Worm (Caenorhabditis elegans) whole organism, L2 larva: ENCODE measurements around the gene F19H8.2.

ENCODE experiments used
- ZK546.5 ChIP-seq: sonication (generic microtip); optimal IDR thresholded peaks from 2 replicates; lab custom pipeline; 2017; ENCODE audit warnings: missing biosample characterization, missing genetic modification characterization
- ceh-16 ChIP-seq: fragments of 150-350 bp; optimal IDR thresholded peaks from 2 replicates; lab custom pipeline; 2014; ENCODE audit warnings: missing biosample characterization, missing genetic modification characterization
- lin-39 ChIP-seq: fragments of 150-350 bp; optimal IDR thresholded peaks from 2 replicates; lab custom pipeline; 2014; ENCODE audit warnings: missing biosample characterization, missing genetic modification reagents, missing genetic modification characterization
- nhr-10 ChIP-seq: sonication (generic microtip); optimal IDR thresholded peaks from 2 replicates; lab custom pipeline; 2017; ENCODE audit warnings: missing biosample characterization, missing genetic modification characterization
- nhr-11 ChIP-seq: fragments of 150-350 bp; optimal IDR thresholded peaks from 2 replicates; lab custom pipeline; 2014; ENCODE audit warnings: missing biosample characterization, missing genetic modification characterization
- nhr-12 ChIP-seq: fragments of 150-350 bp; optimal IDR thresholded peaks from 2 replicates; lab custom pipeline; 2014; ENCODE audit warnings: missing biosample characterization, missing genetic modification characterization
- nhr-129 ChIP-seq: fragments of 150-350 bp; optimal IDR thresholded peaks from 2 replicates; lab custom pipeline; 2014; ENCODE audit warnings: missing biosample characterization, missing genetic modification characterization
- nhr-77 ChIP-seq: fragments of 150-350 bp; optimal IDR thresholded peaks from 2 replicates; lab custom pipeline; 2014; ENCODE audit warnings: missing biosample characterization, missing genetic modification characterization
- sem-4 ChIP-seq: fragments of 150-350 bp; optimal IDR thresholded peaks from 2 replicates; lab custom pipeline; 2014; ENCODE audit warnings: missing biosample characterization, missing genetic modification reagents, missing genetic modification characterization
- sma-3 ChIP-seq: sonication (generic microtip); optimal IDR thresholded peaks from 2 replicates; lab custom pipeline; 2016; ENCODE audit warnings: missing genetic modification reagents, missing genetic modification characterization, missing compliant biosample characterization
- sma-9 ChIP-seq, 2 experiments: fragments of 150-350 bp in 1 of 2; sonication (generic microtip) in 1 of 2; optimal IDR thresholded peaks; 2 replicates each; lab custom pipeline; 2014 to 2016; ENCODE audit warnings: missing genetic modification characterization in 2 of 2, mild to moderate bottlenecking in 1 of 2, missing biosample characterization in 1 of 2, missing compliant biosample characterization in 1 of 2, missing genetic modification reagents in 1 of 2, moderate library complexity in 1 of 2
- unc-62 ChIP-seq: fragments of 150-350 bp; optimal IDR thresholded peaks from 2 replicates; lab custom pipeline; 2014; ENCODE audit warnings: missing biosample characterization, missing genetic modification reagents, missing genetic modification characterization
- ztf-11 ChIP-seq: sonication (generic microtip); optimal IDR thresholded peaks from 2 replicates; lab custom pipeline; 2017; ENCODE audit warnings: missing biosample characterization, missing genetic modification characterization

DNA sequence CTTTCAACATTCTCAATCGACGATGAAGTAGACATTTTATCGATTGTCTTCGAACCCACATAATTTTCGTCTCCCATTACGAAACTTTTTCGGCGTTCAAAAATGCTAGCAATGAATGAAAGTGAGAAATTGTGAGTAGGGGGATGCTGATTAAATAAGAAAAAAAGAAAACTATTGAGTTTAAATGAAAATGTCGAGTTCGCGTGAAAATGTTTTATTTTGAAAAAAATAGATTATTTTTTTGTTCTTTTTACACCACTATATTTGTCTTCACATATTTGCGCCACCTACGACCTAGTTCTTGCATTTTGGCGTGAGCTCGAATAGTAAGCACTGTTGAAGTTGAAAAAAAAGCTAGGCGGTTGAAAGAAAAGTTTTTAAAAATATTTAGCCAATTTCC, 23.5 kb downstream of the F19H8.2 start, which contains the start of gene C01G12.3:
- TF ChIP-seq sma-9 (GFP tag; optimal IDR thresholded peaks at IDR 0.05; lab: Kevin White, UChicago) (no peak), sma-9 (tag; optimal IDR thresholded peaks at IDR 0.05; lab: Kevin White, UChicago) (no peak), sem-4 (tag; lab: Kevin White, UChicago) (no peak), unc-62 (GFP tag; lab: Kevin White, UChicago) (no peak), nhr-12 (tag; lab: Kevin White, UChicago) (no peak), nhr-11 (tag; lab: Kevin White, UChicago) (no peak), nhr-129 (no peak), ztf-11 (no peak), nhr-77 (tag; lab: Kevin White, UChicago) (no peak), ZK546.5 (no peak), ceh-16 (no peak), lin-39 (tag; lab: Kevin White, UChicago) (no peak), nhr-10 (no peak), sma-3 (GFP tag; lab: Kevin White, UChicago) (no peak)
